Fruit fly (Drosophila melanogaster): Measurements from ENCODE around the gene CG4042.

DNA sequence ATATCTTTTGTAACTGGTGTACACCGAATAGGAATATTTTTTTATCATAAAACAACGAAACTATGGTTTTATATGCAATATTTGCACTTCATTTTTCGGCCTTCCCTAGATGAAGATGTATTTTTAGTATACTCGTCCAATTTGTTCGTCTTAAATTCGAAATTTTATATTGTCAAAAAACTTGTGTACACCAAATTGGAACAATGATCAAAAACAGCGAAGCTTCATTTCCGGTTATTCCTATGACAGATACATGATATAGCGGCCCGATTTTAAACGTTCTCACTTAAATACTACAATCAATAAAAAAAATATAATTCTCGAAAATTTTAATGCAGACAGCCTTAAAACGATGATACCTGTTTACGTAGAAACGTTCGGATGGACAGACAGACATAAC is 4.1 kb downstream of the CG4042 start:
- TF ChIP-seq CTCF (optimal IDR thresholded peaks at IDR 0.05) (no peak), CG8478 (optimal IDR thresholded peaks at IDR 0.05) (no peak)
